Fruit fly (Drosophila melanogaster) whole organism, embryonic: Measurements from ENCODE around the gene CG13829.

Source experiments
- Awh ChIP-seq: fragments of 200-800 bp; sonication (Bioruptor generic); IDR thresholded peaks from 2 replicates; pipeline ENCODE4, ENCODE4 v1.3.6; 2022; ENCODE audit warnings: missing biosample characterization, missing genetic modification characterization
- CG11093 ChIP-seq: fragments of 200-800 bp; sonication (Bioruptor generic); IDR thresholded peaks from 3 replicates; pipeline ENCODE4 v1.3.6; 2022; ENCODE audit warnings: missing biosample characterization, missing genetic modification characterization
- CG11560 ChIP-seq: fragments of 200-800 bp; sonication (Bioruptor generic); IDR thresholded peaks from 3 replicates; pipeline ENCODE4 v1.3.6; 2022; ENCODE audit warnings: missing biosample characterization, missing genetic modification characterization
- CG15479 ChIP-seq: fragments of 200-800 bp; sonication (Bioruptor generic); optimal IDR thresholded peaks from 3 replicates; lab custom pipeline; 2019; ENCODE audit warnings: missing biosample characterization, mild to moderate bottlenecking, missing genetic modification characterization, moderate library complexity
- CG16815 ChIP-seq: fragments of 200-800 bp; sonication (Bioruptor generic); optimal IDR thresholded peaks from 3 replicates; lab custom pipeline; 2017; ENCODE audit warnings: missing biosample characterization, mild to moderate bottlenecking, missing genetic modification characterization
- CG17186 ChIP-seq: fragments of 200-800 bp; sonication (Bioruptor generic); optimal IDR thresholded peaks from 3 replicates; lab custom pipeline; 2017; ENCODE audit warnings: missing biosample characterization, missing genetic modification reagents, missing genetic modification characterization
- CG2875 ChIP-seq: fragments of 200-800 bp; sonication (Bioruptor generic); optimal IDR thresholded peaks from 2 replicates; lab custom pipeline; 2017; ENCODE audit warnings: missing biosample characterization, mild to moderate bottlenecking, missing genetic modification characterization, missing genetic modification reagents
- CG31441 ChIP-seq: fragments of 200-800 bp; sonication (Bioruptor generic); IDR thresholded peaks from 2 replicates; pipeline ENCODE4 v1.3.6; 2022; ENCODE audit warnings: missing biosample characterization, missing genetic modification characterization
- CG33213 ChIP-seq: fragments of 200-800 bp; sonication (Bioruptor generic); optimal IDR thresholded peaks from 3 replicates; lab custom pipeline; 2016; ENCODE audit warnings: missing biosample characterization, missing genetic modification characterization
- CG3726 ChIP-seq: fragments of 200-800 bp; sonication (Bioruptor generic); IDR thresholded peaks from 3 replicates; pipeline ENCODE4, ENCODE4 v1.3.6; 2022; ENCODE audit warnings: missing biosample characterization, missing genetic modification characterization
- CG4617 ChIP-seq: fragments of 200-800 bp; sonication (Bioruptor generic); optimal IDR thresholded peaks from 3 replicates; lab custom pipeline; 2016; ENCODE audit warnings: missing biosample characterization, missing genetic modification characterization, borderline replicate concordance
- CG4820 ChIP-seq: fragments of 200-800 bp; sonication (Bioruptor generic); optimal IDR thresholded peaks from 3 replicates; lab custom pipeline; 2016; ENCODE audit warnings: missing biosample characterization, missing genetic modification characterization
- CG6765 ChIP-seq: fragments of 200-800 bp; sonication (Bioruptor generic); optimal IDR thresholded peaks from 3 replicates; lab custom pipeline; 2017; ENCODE audit warnings: missing biosample characterization, mild to moderate bottlenecking, missing genetic modification characterization
- CG7556 ChIP-seq: fragments of 200-800 bp; sonication (Bioruptor generic); optimal IDR thresholded peaks from 2 replicates; lab custom pipeline; 2017; ENCODE audit warnings: missing biosample characterization, mild to moderate bottlenecking, missing genetic modification characterization
- CG7839 ChIP-seq: fragments of 200-800 bp; sonication (Bioruptor generic); optimal IDR thresholded peaks from 3 replicates; lab custom pipeline; 2018; ENCODE audit warnings: missing biosample characterization, mild to moderate bottlenecking, missing genetic modification characterization, moderate library complexity
- CG9727 ChIP-seq: fragments of 200-800 bp; sonication (Bioruptor generic); optimal IDR thresholded peaks from 3 replicates; lab custom pipeline; 2017; ENCODE audit warnings: missing biosample characterization, mild to moderate bottlenecking, missing genetic modification characterization
- CG9797 ChIP-seq: fragments of 200-800 bp; sonication (Bioruptor generic); optimal IDR thresholded peaks from 3 replicates; lab custom pipeline; 2018; ENCODE audit warnings: missing biosample characterization, mild to moderate bottlenecking, missing genetic modification characterization
- CkIIα-i1 ChIP-seq: fragments of 200-800 bp; sonication (Bioruptor generic); IDR thresholded peaks from 2 replicates; pipeline ENCODE4 v1.3.6; 2022; ENCODE audit warnings: missing biosample characterization, missing genetic modification characterization
- Deaf1 ChIP-seq: fragments of 200-800 bp; optimal IDR thresholded peaks from 3 replicates; lab custom pipeline; 2019; ENCODE audit warnings: missing biosample characterization, mild to moderate bottlenecking, missing genetic modification characterization, moderate library complexity
- Dek ChIP-seq: fragments of 200-800 bp; sonication (Bioruptor generic); optimal IDR thresholded peaks from 3 replicates; lab custom pipeline; 2019; ENCODE audit warnings: missing biosample characterization, mild to moderate bottlenecking, missing genetic modification characterization, moderate library complexity
- E2f2 ChIP-seq: fragments of 200-800 bp; sonication (Bioruptor generic); IDR thresholded peaks from 2 replicates; pipeline ENCODE4 v1.3.6; 2022; ENCODE audit warnings: missing biosample characterization, missing genetic modification characterization
- HLH4C ChIP-seq: fragments of 200-800 bp; sonication (Bioruptor generic); IDR thresholded peaks from 3 replicates; pipeline ENCODE4 v1.3.6; 2022; ENCODE audit warnings: missing biosample characterization, missing genetic modification characterization; ENCODE audit not compliant: partially characterized antibody
- Hey ChIP-seq: fragments of 200-800 bp; sonication (Bioruptor generic); optimal IDR thresholded peaks from 3 replicates; lab custom pipeline; 2018; ENCODE audit warnings: missing biosample characterization, mild to moderate bottlenecking, missing genetic modification characterization
- HmgZ ChIP-seq: fragments of 200-800 bp; sonication (Bioruptor generic); optimal IDR thresholded peaks from 2 replicates; lab custom pipeline; 2018; ENCODE audit warnings: missing biosample characterization, mild to moderate bottlenecking, missing genetic modification characterization
- MBD-R2 ChIP-seq: fragments of 200-800 bp; sonication (Bioruptor generic); IDR thresholded peaks from 2 replicates; pipeline ENCODE4 v1.3.6; 2022; ENCODE audit warnings: missing biosample characterization, missing genetic modification characterization
- PHDP ChIP-seq: fragments of 200-800 bp; sonication (Bioruptor generic); optimal IDR thresholded peaks from 3 replicates; lab custom pipeline; 2018; ENCODE audit warnings: missing biosample characterization, mild to moderate bottlenecking, missing genetic modification characterization, moderate library complexity
- Ptx1 ChIP-seq: fragments of 200-800 bp; sonication (Bioruptor generic); IDR thresholded peaks from 2 replicates; pipeline ENCODE4 v1.3.6; 2022; ENCODE audit warnings: missing biosample characterization, missing genetic modification characterization
- Stat92E ChIP-seq, 3 experiments: fragments of >200 bp in 2 of 3; fragments of 200-800 bp in 1 of 3; sonication (Bioruptor generic) in 1 of 3; optimal IDR thresholded peaks; 2 replicates each; lab custom pipeline; 2017 to 2019; ENCODE audit warnings: missing biosample characterization in 3 of 3, missing genetic modification characterization in 3 of 3, mild to moderate bottlenecking in 1 of 3, moderate library complexity in 1 of 3
- Taf1 ChIP-seq: fragments of 200-800 bp; sonication (Bioruptor generic); IDR thresholded peaks from 2 replicates; pipeline ENCODE4 v1.3.6; 2022; ENCODE audit warnings: missing biosample characterization, missing genetic modification characterization
- al ChIP-seq: fragments of 200-800 bp; sonication (Bioruptor generic); IDR thresholded peaks from 2 replicates; pipeline ENCODE4 v1.3.6; 2022; ENCODE audit warnings: missing biosample characterization, missing genetic modification characterization
- bcd ChIP-seq: fragments of 200-800 bp; sonication (Bioruptor generic); optimal IDR thresholded peaks from 2 replicates; lab custom pipeline; 2017; ENCODE audit warnings: missing biosample characterization, mild to moderate bottlenecking, missing genetic modification characterization
- caup ChIP-seq: fragments of 200-800 bp; sonication (Bioruptor generic); optimal IDR thresholded peaks from 3 replicates; lab custom pipeline; 2017; ENCODE audit warnings: missing biosample characterization, mild to moderate bottlenecking, missing genetic modification characterization, moderate library complexity; ENCODE audit not compliant: severe bottlenecking
- dimm ChIP-seq: fragments of 200-800 bp; sonication (Bioruptor generic); IDR thresholded peaks from 2 replicates; pipeline ENCODE4 v1.3.6; 2022; ENCODE audit warnings: missing biosample characterization, missing genetic modification characterization
- dpn ChIP-seq, 2 experiments: fragments of 200-800 bp; sonication (Bioruptor generic); optimal IDR thresholded peaks; 3 replicates each; lab custom pipeline; 2016; ENCODE audit warnings: missing biosample characterization in 2 of 2, missing genetic modification characterization in 2 of 2
- ind ChIP-seq: fragments of 200-800 bp; sonication (Bioruptor generic); optimal IDR thresholded peaks from 3 replicates; lab custom pipeline; 2016; ENCODE audit warnings: missing biosample characterization, missing genetic modification characterization
- ken ChIP-seq: fragments of 200-800 bp; sonication (Bioruptor generic); IDR thresholded peaks from 3 replicates; pipeline ENCODE4 v1.3.6; 2022; ENCODE audit warnings: missing biosample characterization, missing genetic modification characterization
- nom ChIP-seq: fragments of 200-800 bp; sonication (Bioruptor generic); optimal IDR thresholded peaks from 2 replicates; lab custom pipeline; 2017; ENCODE audit warnings: missing biosample characterization, missing genetic modification characterization, mild to moderate bottlenecking, moderate library complexity, missing genetic modification reagents
- pros ChIP-seq: fragments of 200-800 bp; sonication (Bioruptor generic); optimal IDR thresholded peaks from 3 replicates; lab custom pipeline; 2019; ENCODE audit warnings: missing biosample characterization, mild to moderate bottlenecking, missing genetic modification characterization, moderate library complexity
- pum ChIP-seq: fragments of 200-800 bp; sonication (Bioruptor generic); optimal IDR thresholded peaks from 2 replicates; lab custom pipeline; 2016; ENCODE audit warnings: missing biosample characterization, missing genetic modification characterization
- pzg ChIP-seq: fragments of 200-800 bp; sonication (Bioruptor generic); optimal IDR thresholded peaks from 3 replicates; lab custom pipeline; 2018; ENCODE audit warnings: missing biosample characterization, mild to moderate bottlenecking, missing genetic modification characterization, moderate library complexity
- schlank ChIP-seq: fragments of 200-800 bp; sonication (Bioruptor generic); optimal IDR thresholded peaks from 2 replicates; lab custom pipeline; 2018; ENCODE audit warnings: missing biosample characterization, mild to moderate bottlenecking, missing genetic modification characterization
- so ChIP-seq: fragments of 200-800 bp; sonication (Bioruptor generic); IDR thresholded peaks from 3 replicates; pipeline ENCODE4 v1.3.6; 2022; ENCODE audit warnings: missing biosample characterization, missing genetic modification characterization
- tna ChIP-seq: fragments of 200-800 bp; sonication (Bioruptor generic); IDR thresholded peaks from 2 replicates; pipeline ENCODE4 v1.3.6; 2022; ENCODE audit warnings: missing biosample characterization, missing genetic modification characterization; ENCODE audit not compliant: partially characterized antibody
- twi ChIP-seq: fragments of 200-800 bp; optimal IDR thresholded peaks from 2 replicates; lab custom pipeline; 2019; ENCODE audit warnings: missing biosample characterization, mild to moderate bottlenecking, missing genetic modification characterization, moderate library complexity
- unc-4 ChIP-seq: fragments of 200-800 bp; sonication (Bioruptor generic); IDR thresholded peaks from 2 replicates; pipeline ENCODE4 v1.3.6; 2022; ENCODE audit warnings: missing biosample characterization, missing genetic modification characterization; ENCODE audit not compliant: partially characterized antibody
- zen ChIP-seq: fragments of 200-800 bp; sonication (Bioruptor generic); optimal IDR thresholded peaks from 3 replicates; lab custom pipeline; 2018; ENCODE audit warnings: missing biosample characterization, mild to moderate bottlenecking, missing genetic modification characterization, moderate library complexity

The CG13829 gene

DNA sequence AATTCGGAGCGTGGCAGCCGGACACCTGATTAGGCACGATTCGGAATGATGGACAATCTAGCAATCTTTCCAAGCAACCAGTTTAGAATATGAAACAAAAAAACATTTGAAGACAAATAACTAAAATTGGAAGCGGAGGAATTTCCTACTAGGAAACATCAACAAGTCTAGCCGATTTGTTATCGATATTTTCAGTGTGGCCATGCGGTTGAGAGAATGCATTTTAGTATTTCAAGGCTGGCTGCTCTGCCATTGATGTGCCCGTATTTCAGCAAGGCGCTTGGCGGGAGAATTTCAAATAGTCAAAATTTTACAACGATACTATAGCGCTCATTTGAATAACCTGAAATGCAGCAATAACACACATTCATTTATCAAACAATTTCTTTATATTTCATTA, 33.3 kb downstream of the CG13829 start, which contains the start of gene CG31457 (continued):
- TF ChIP-seq HmgZ (peak; percentile 77), CG9797 (GFP tag; lab: Kevin White, UChicago) (peak; percentile 97), ind (GFP tag; lab: Kevin White, UChicago) (no peak), so (no peak), MBD-R2 (GFP tag; lab: Robert Waterston, UW) (peak; percentile 78), CG15479 (GFP tag; lab: Kevin White, UChicago) (no peak), Taf1 (GFP tag; lab: Robert Waterston, UW) (no peak), twi (tag; lab: Kevin White, UChicago) (no peak), CG7839 (no peak), Dek (no peak), unc-4 (GFP tag; lab: Robert Waterston, UW) (peak; percentile 89), CG17186 (GFP tag; lab: Kevin White, UChicago) (peak; percentile 22), al (GFP tag; lab: Robert Waterston, UW) (no peak), pros (GFP tag; lab: Kevin White, UChicago) (no peak), pum (GFP tag; lab: Kevin White, UChicago) (no peak), CG4617 (GFP tag; lab: Kevin White, UChicago) (peak; percentile 75), CG11093 (GFP tag; lab: Robert Waterston, UW) (no peak), PHDP (tag; lab: Kevin White, UChicago) (no peak), bcd (GFP tag; lab: Kevin White, UChicago) (no peak), dpn (GFP tag; optimal IDR thresholded peaks at IDR 0.05; lab: Kevin White, UChicago) (no peak), CG11560 (tag; lab: Robert Waterston, UW) (no peak), CkIIα-i1 (GFP tag; lab: Robert Waterston, UW) (no peak), zen (tag; lab: Kevin White, UChicago) (no peak), CG9727 (GFP tag; lab: Kevin White, UChicago) (no peak), tna (GFP tag; lab: Robert Waterston, UW) (no peak; the same call in 1 of the 2 replicates), CG33213 (peak; percentile 33), CG16815 (GFP tag; lab: Kevin White, UChicago) (no peak), CG6765 (GFP tag; lab: Kevin White, UChicago) (no peak), CG2875 (GFP tag; lab: Kevin White, UChicago) (no peak), Hey (tag; lab: Kevin White, UChicago) (no peak), Ptx1 (GFP tag; lab: Robert Waterston, UW) (no peak), Deaf1 (tag; lab: Kevin White, UChicago) (no peak), Stat92E (GFP tag; optimal IDR thresholded peaks at IDR 0.05; lab: Kevin White, UChicago) (peak in 1 of 3 experiments; percentile 33), caup (GFP tag; lab: Kevin White, UChicago) (no peak), HLH4C (GFP tag; lab: Robert Waterston, UW) (peak; percentile 69), E2f2 (GFP tag; lab: Robert Waterston, UW) (peak; percentile 99), dimm (GFP tag; lab: Robert Waterston, UW) (no peak), CG7556 (GFP tag; lab: Kevin White, UChicago) (no peak), nom (GFP tag; lab: Kevin White, UChicago) (no peak), ken (GFP tag; lab: Robert Waterston, UW) (no peak), CG4820 (no peak), CG31441 (no peak), CG3726 (GFP tag; lab: Robert Waterston, UW) (no peak), pzg (GFP tag; lab: Kevin White, UChicago) (peak; percentile 95), schlank (tag; lab: Kevin White, UChicago) (no peak), Awh (GFP tag; lab: Robert Waterston, UW) (no peak)
- TF ChIP-seq, all 482 proteins: peak for 83
